Fruit fly (Drosophila melanogaster) whole organism, pupa: ENCODE measurements around the gene CG13842.

Source experiments
- CG13204 ChIP-seq: fragments of 200-800 bp; sonication (Bioruptor generic); optimal IDR thresholded peaks from 2 replicates; lab custom pipeline; 2018; ENCODE audit warnings: missing biosample characterization, mild to moderate bottlenecking, missing genetic modification characterization, moderate library complexity
- CG15710 ChIP-seq: fragments of 200-800 bp; sonication (Bioruptor generic); optimal IDR thresholded peaks from 2 replicates; lab custom pipeline; 2018; ENCODE audit warnings: missing biosample characterization, mild to moderate bottlenecking, missing genetic modification characterization, moderate library complexity
- CG32121 ChIP-seq: fragments of 200-800 bp; sonication (Bioruptor generic); IDR thresholded peaks from 2 replicates; pipeline ENCODE4 v1.3.6; 2022; ENCODE audit warnings: missing biosample characterization, missing genetic modification characterization
- CG4496 ChIP-seq: fragments of 200-800 bp; sonication (Bioruptor generic); IDR thresholded peaks from 3 replicates; pipeline ENCODE4 v1.3.6; 2022; ENCODE audit warnings: missing biosample characterization, missing genetic modification characterization
- EcR ChIP-seq: fragments of 200-800 bp; sonication (Bioruptor generic); optimal IDR thresholded peaks from 3 replicates; lab custom pipeline; 2019; ENCODE audit warnings: missing biosample characterization, missing genetic modification characterization, mild to moderate bottlenecking, moderate library complexity, missing genetic modification reagents
- Ets98B ChIP-seq: fragments of 200-800 bp; sonication (Bioruptor generic); IDR thresholded peaks from 2 replicates; pipeline ENCODE4 v1.3.6; 2022; ENCODE audit warnings: missing biosample characterization, missing genetic modification characterization
- Pif1A ChIP-seq: fragments of 200-800 bp; sonication (Bioruptor generic); optimal IDR thresholded peaks from 3 replicates; lab custom pipeline; 2016; ENCODE audit warnings: missing biosample characterization, missing genetic modification characterization
- Pif1B ChIP-seq: fragments of 200-800 bp; sonication (Bioruptor generic); optimal IDR thresholded peaks from 3 replicates; lab custom pipeline; 2016; ENCODE audit warnings: missing biosample characterization, missing genetic modification characterization
- fd96Ca ChIP-seq: fragments of 200-800 bp; sonication (Bioruptor generic); IDR thresholded peaks from 3 replicates; pipeline ENCODE4 v1.3.6; 2022; ENCODE audit warnings: missing biosample characterization, missing genetic modification characterization
- gl ChIP-seq: fragments of 200-800 bp; sonication (Bioruptor generic); optimal IDR thresholded peaks from 2 replicates; lab custom pipeline; 2018; ENCODE audit warnings: missing biosample characterization, mild to moderate bottlenecking, missing genetic modification characterization
- rn ChIP-seq: fragments of 200-800 bp; sonication (Bioruptor generic); IDR thresholded peaks from 2 replicates; pipeline ENCODE4 v1.3.6; 2022; ENCODE audit warnings: missing biosample characterization, missing genetic modification characterization

DNA sequence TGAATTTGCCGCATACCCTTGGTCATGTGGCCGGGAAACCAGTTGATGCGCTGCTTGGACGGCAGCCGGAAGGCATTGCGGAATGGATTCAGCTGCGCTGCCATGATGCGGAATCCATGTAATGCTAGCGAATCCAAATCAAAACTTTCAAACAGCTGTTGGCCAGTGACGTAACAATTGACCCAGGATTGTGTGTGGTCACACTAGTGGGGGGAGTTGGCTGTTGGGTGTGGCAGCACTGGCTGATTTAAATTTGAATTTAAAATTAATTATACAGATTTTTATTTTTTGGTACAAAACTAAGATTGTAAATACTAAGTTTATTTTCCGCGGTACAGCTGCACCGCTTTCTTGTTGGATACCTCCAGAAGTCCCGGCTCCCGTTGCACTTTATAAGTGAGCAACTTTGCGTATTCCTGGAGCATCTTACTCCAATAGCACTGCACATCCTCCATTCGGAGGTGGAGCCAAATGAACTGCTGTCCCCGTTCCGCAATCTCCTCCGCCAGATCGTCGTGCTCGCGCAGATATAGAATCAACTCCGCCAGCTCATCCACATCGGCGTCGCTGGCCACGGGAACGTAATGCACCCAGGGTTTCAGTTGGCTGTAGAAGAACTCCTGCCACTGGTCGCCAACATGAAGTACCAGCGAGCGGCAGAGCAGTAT is 40.5 kb upstream of the CG13842 start, which contains the start of gene CG17141:
- TF ChIP-seq CG32121 (GFP tag; lab: Robert Waterston, UW), result no peak
- no peak for TF ChIP-seq Pif1A
- TF ChIP-seq gl, result no peak
- TF ChIP-seq Ets98B (GFP tag; lab: Robert Waterston, UW), result no peak
- TF ChIP-seq EcR (GFP tag; lab: Kevin White, UChicago), result no peak
- TF ChIP-seq CG15710 (tag; lab: Kevin White, UChicago), result no peak
- TF ChIP-seq fd96Ca (GFP tag; lab: Robert Waterston, UW), result no peak
- TF ChIP-seq Pif1B (GFP tag; lab: Kevin White, UChicago), result no peak
- no peak for TF ChIP-seq CG4496 (GFP tag; lab: Robert Waterston, UW)
- TF ChIP-seq CG13204 (GFP tag; lab: Kevin White, UChicago), result no peak
- no peak for TF ChIP-seq rn (GFP tag; lab: Robert Waterston, UW)
